Worm (Caenorhabditis elegans): ENCODE measurements around the gene F10D7.10.
A peak's percentile ranks its signal among the peaks of the same experiment; 100 is the strongest.

The F10D7.10 gene

DNA sequence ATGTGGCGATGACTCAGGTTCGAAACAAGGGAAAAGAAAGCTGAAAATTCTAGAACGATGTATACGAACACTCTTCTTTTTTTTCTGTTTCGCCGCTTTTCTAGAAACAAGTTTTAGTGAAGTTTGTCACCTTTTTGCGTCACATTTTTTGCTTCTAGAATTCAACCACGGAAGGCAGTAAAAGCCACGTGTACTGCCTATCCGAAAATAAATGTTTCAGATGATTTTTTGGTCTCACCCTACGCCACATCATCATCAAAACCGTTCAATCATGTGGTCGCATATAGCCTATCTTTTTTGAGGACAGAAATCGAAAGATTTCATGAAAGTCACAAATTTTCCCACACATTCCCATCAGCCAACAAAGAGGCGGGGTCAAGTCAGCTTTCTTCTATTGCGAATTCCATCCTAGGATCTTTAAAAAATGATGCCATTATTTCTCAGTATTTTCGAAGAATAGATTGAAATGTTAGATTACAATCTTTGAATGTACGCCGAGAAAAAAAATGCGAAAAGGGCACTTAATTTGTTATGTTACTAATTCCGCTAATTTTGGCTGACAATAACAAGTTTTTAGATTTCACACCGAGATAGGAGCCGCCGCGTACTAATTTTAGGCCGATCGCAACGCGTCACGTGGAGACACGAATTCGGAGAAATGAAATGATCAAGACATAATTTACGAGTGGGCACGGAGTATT lies 44.5 kb upstream of the F10D7.10 start:
- no peak for TF ChIP-seq ztf-11 (tag; optimal IDR thresholded peaks at IDR 0.05)
- no peak for TF ChIP-seq ceh-28 (tag; optimal IDR thresholded peaks at IDR 0.05)
- TF ChIP-seq R02D3.7 (tag; optimal IDR thresholded peaks at IDR 0.05): no peak
- TF ChIP-seq pha-4 (tag; optimal IDR thresholded peaks at IDR 0.05): no peak
- TF ChIP-seq fkh-10 (GFP tag; optimal IDR thresholded peaks at IDR 0.05): no peak
- TF ChIP-seq ceh-16 (tag; optimal IDR thresholded peaks at IDR 0.05): no peak
- TF ChIP-seq skn-1 (tag; optimal IDR thresholded peaks at IDR 0.05): no peak
- no peak for TF ChIP-seq hmg-11 (tag; optimal IDR thresholded peaks at IDR 0.05)
- no peak for TF ChIP-seq nhr-67 (tag; optimal IDR thresholded peaks at IDR 0.05)
- no peak for TF ChIP-seq ztf-4 (tag; optimal IDR thresholded peaks at IDR 0.05)
- TF ChIP-seq egl-5 (tag; optimal IDR thresholded peaks at IDR 0.05): no peak
- TF ChIP-seq unc-62 (GFP tag; optimal IDR thresholded peaks at IDR 0.05): no peak
- TF ChIP-seq nhr-25 (tag; optimal IDR thresholded peaks at IDR 0.05): peak; percentile 70
- no peak for TF ChIP-seq zag-1 (tag; optimal IDR thresholded peaks at IDR 0.05)
- no peak for TF ChIP-seq nhr-77 (tag; optimal IDR thresholded peaks at IDR 0.05)
- peak; percentile 82 for TF ChIP-seq elt-1 (tag; optimal IDR thresholded peaks at IDR 0.05)
- TF ChIP-seq lin-39 (tag; optimal IDR thresholded peaks at IDR 0.05): no peak
- no peak for TF ChIP-seq nhr-28 (tag; optimal IDR thresholded peaks at IDR 0.05)
- TF ChIP-seq nhr-43 (tag; optimal IDR thresholded peaks at IDR 0.05; ENCODE audit: poor library complexity, severe bottlenecking): peak; percentile 37
- no peak for TF ChIP-seq fkh-2 (tag; optimal IDR thresholded peaks at IDR 0.05)
- no peak for TF ChIP-seq daf-12 (tag; optimal IDR thresholded peaks at IDR 0.05)
- TF ChIP-seq nfya-1 (tag; optimal IDR thresholded peaks at IDR 0.05; ENCODE audit: insufficient read depth): peak; percentile 15
- TF ChIP-seq snpc-4 (tag; optimal IDR thresholded peaks at IDR 0.05): no peak
- no peak for TF ChIP-seq mml-1 (tag; optimal IDR thresholded peaks at IDR 0.05)
- peak; percentile 49 for TF ChIP-seq ama-1 (optimal IDR thresholded peaks at IDR 0.05)
- TF ChIP-seq nhr-23 (tag; optimal IDR thresholded peaks at IDR 0.05): no peak

DNA sequence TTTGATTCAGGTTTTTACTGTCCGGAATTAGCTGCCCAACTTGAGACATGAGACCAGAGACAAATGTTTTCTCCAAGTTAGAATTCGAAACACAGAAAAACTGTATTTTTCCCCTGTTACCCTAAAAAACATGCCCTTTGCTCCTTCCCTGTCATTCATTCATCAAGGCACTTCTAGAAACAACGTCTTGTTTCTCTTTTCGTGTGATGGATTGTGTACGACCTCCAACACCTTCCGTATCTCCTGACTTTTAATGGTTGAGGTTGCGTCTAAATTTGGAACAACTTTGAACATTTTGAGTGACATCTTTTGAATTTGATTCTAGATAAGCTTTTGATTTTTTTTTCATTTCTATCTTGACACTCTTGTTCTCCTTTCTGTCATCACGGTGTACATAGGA lies 43.0 kb upstream of the F10D7.10 start:
- TF ChIP-seq nhr-23 (tag; optimal IDR thresholded peaks at IDR 0.05) (no peak), ztf-4 (tag; optimal IDR thresholded peaks at IDR 0.05) (no peak), R02D3.7 (tag; optimal IDR thresholded peaks at IDR 0.05) (no peak), nhr-25 (tag; optimal IDR thresholded peaks at IDR 0.05) (peak; percentile 26)

DNA sequence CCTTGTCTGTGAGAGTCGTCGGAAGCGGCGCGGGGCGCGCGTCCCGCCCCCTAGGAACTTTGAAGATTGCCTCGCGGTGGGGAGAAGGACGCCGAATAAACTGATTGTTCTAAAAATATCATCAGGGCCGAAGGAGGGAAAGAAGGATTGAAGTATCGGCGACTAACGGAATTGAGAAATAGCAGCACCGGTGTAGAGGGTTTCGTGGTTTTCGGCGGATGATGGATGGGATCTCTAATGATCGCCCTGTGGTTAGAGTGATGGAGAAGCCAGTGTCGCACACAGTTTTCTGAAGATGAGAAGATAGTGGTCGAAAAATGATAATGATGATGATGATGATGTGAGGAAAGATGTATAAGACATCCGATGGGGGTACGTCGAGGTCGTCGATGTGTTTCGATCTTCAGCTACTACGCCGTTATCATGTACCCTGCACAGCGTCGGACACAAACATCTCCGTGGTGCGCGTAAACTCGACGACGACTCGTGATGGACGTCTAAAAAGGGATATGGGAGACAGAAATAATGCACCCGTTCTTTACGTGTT lies 42.0 kb upstream of the F10D7.10 start, which contains the start of gene osm-11:
Gene osm-11 (minus strand): TSS at position 51 of the 547 bp plus-strand sequence.
- TF ChIP-seq lin-39 (tag; optimal IDR thresholded peaks at IDR 0.05): peak; percentile 2
- TF ChIP-seq nhr-25 (tag; optimal IDR thresholded peaks at IDR 0.05): peak; percentile 45
- TF ChIP-seq elt-3 (tag; optimal IDR thresholded peaks at IDR 0.05): peak; percentile 26 to 78 (median 41)
- no peak for TF ChIP-seq daf-12 (tag; optimal IDR thresholded peaks at IDR 0.05)
- TF ChIP-seq nhr-23 (tag; optimal IDR thresholded peaks at IDR 0.05): peak; percentile 46
- TF ChIP-seq egl-27 (tag; optimal IDR thresholded peaks at IDR 0.05): no peak
- TF ChIP-seq sea-2 (GFP tag; optimal IDR thresholded peaks at IDR 0.05): no peak
- TF ChIP-seq nhr-11 (tag; optimal IDR thresholded peaks at IDR 0.05): no peak
- no peak for TF ChIP-seq fos-1 (tag; optimal IDR thresholded peaks at IDR 0.05)
- no peak for TF ChIP-seq nhr-12 (tag; optimal IDR thresholded peaks at IDR 0.05)
- TF ChIP-seq mdl-1 (tag; optimal IDR thresholded peaks at IDR 0.05): no peak
- no peak for TF ChIP-seq ceh-9 (tag; optimal IDR thresholded peaks at IDR 0.05)
- no peak for TF ChIP-seq ztf-11 (tag; optimal IDR thresholded peaks at IDR 0.05)
- peak; percentile 89 for TF ChIP-seq nhr-43 (tag; optimal IDR thresholded peaks at IDR 0.05; ENCODE audit: poor library complexity, severe bottlenecking)
- TF ChIP-seq hmg-11 (tag; optimal IDR thresholded peaks at IDR 0.05): no peak
- TF ChIP-seq pha-4 (tag; optimal IDR thresholded peaks at IDR 0.05): no peak
- TF ChIP-seq ama-1 (optimal IDR thresholded peaks at IDR 0.05): no peak

All from whole organism, L3 larva.